Worm (Caenorhabditis elegans) whole organism, L2 larva: ENCODE measurements around the gene daf-1.

ENCODE experiments used
- ama-1 ChIP-seq: fragments of 150-350 bp; optimal IDR thresholded peaks from 2 replicates; lab custom pipeline; 2018; ENCODE audit warnings: inconsistent platforms
- ceh-16 ChIP-seq: fragments of 150-350 bp; optimal IDR thresholded peaks from 2 replicates; lab custom pipeline; 2014; ENCODE audit warnings: missing biosample characterization, missing genetic modification characterization
- lin-13 ChIP-seq: fragments of 150-350 bp; optimal IDR thresholded peaks from 2 replicates; lab custom pipeline; 2014; ENCODE audit warnings: missing biosample characterization, missing genetic modification reagents, missing genetic modification characterization
- nhr-12 ChIP-seq: fragments of 150-350 bp; optimal IDR thresholded peaks from 2 replicates; lab custom pipeline; 2014; ENCODE audit warnings: missing biosample characterization, missing genetic modification characterization
- zag-1 ChIP-seq: fragments of 150-350 bp; optimal IDR thresholded peaks from 2 replicates; lab custom pipeline; 2014; ENCODE audit warnings: missing biosample characterization, missing genetic modification characterization

ce11 chrIV:187336-187735 is 55.1 kb downstream of the daf-1 start:
- TF ChIP-seq nhr-12 (tag; lab: Kevin White, UChicago) (no peak), ama-1 (no peak), lin-13 (GFP tag; lab: Kevin White, UChicago) (no peak), zag-1 (no peak), ceh-16 (tag; lab: Kevin White, UChicago) (no peak)
